Worm (Caenorhabditis elegans) whole organism, dauer: Measurements from ENCODE around the gene nhr-6.

Source experiments
- unc-62 ChIP-seq: sonication (generic microtip); optimal IDR thresholded peaks from 2 replicates; lab custom pipeline; 2017; ENCODE audit warnings: missing biosample characterization, missing genetic modification reagents, missing genetic modification characterization

nhr-6 gene

ce11 chrIII:3627042-3627441 is 53.7 kb downstream of the nhr-6 start, which contains the start of gene sel-8:
Gene sel-8 (minus strand): TSS chrIII:3627142.
- no peak for TF ChIP-seq unc-62 (GFP tag; lab: Kevin White, UChicago)
